Worm (Caenorhabditis elegans) whole organism, young adult: ENCODE data around the gene abu-14.

Experiments
- F37B4.10 ChIP-seq: fragments of 200-800 bp; sonication (Bioruptor generic); IDR thresholded peaks from 2 replicates; pipeline ENCODE4 v1.3.6; 2022; ENCODE audit warnings: missing genetic modification characterization, missing compliant biosample characterization
- attf-6 ChIP-seq: fragments of 200-800 bp; sonication (Bioruptor generic); IDR thresholded peaks from 2 replicates; pipeline ENCODE4 v1.3.6; 2022; ENCODE audit warnings: missing genetic modification reagents, missing genetic modification characterization, missing compliant biosample characterization
- ceh-27 ChIP-seq: fragments of 200-800 bp; sonication (Bioruptor generic); optimal IDR thresholded peaks from 2 replicates; lab custom pipeline; 2018; ENCODE audit warnings: mild to moderate bottlenecking, missing genetic modification characterization, moderate library complexity, missing compliant biosample characterization
- dpff-1 ChIP-seq: sonication (generic microtip); optimal IDR thresholded peaks from 2 replicates; lab custom pipeline; 2017; ENCODE audit warnings: mild to moderate bottlenecking, missing genetic modification characterization, missing compliant biosample characterization
- egl-44 ChIP-seq: fragments of 200-800 bp; sonication (Bioruptor generic); IDR thresholded peaks from 2 replicates; pipeline ENCODE4 v1.3.6; 2022; ENCODE audit warnings: missing genetic modification reagents, missing genetic modification characterization, missing compliant biosample characterization
- ets-4 ChIP-seq: fragments of 200-800 bp; sonication (Bioruptor generic); optimal IDR thresholded peaks from 2 replicates; lab custom pipeline; 2018; ENCODE audit warnings: mild to moderate bottlenecking, missing genetic modification characterization, missing compliant biosample characterization
- madf-8 ChIP-seq: fragments of 200-800 bp; sonication (Bioruptor generic); conservative IDR thresholded peaks from 2 replicates; pipeline ENCODE4 v1.3.6; 2022; ENCODE audit warnings: missing genetic modification reagents, missing genetic modification characterization, missing compliant biosample characterization
- pha-4 ChIP-seq: fragments of 150-350 bp; sonication (generic microtip); optimal IDR thresholded peaks from 2 replicates; lab custom pipeline; 2014; ENCODE audit warnings: missing biosample characterization, missing genetic modification reagents, missing genetic modification characterization

ce11 chrII:9260026-9260425 is 33.0 kb upstream of the abu-14 start:
- no peak for TF ChIP-seq madf-8 (GFP tag; lab: Robert Waterston, UW)
- no peak for TF ChIP-seq ets-4 (GFP tag; lab: Kevin White, UChicago)
- TF ChIP-seq pha-4: no peak
- no peak for TF ChIP-seq F37B4.10
- no peak for TF ChIP-seq egl-44 (GFP tag; lab: Robert Waterston, UW)
- no peak for TF ChIP-seq dpff-1
- TF ChIP-seq ceh-27 (GFP tag; lab: Kevin White, UChicago): no peak
- TF ChIP-seq attf-6: no peak
